Fruit fly (Drosophila melanogaster) whole organism, wandering third instar larva: ENCODE results near the gene CG14221.
A peak's percentile ranks its signal among the peaks of the same experiment; 100 is the strongest.

Experiments used
- Abd-B ChIP-seq: fragments of >200 bp; optimal IDR thresholded peaks from 2 replicates; lab custom pipeline; 2017; ENCODE audit warnings: missing biosample characterization, missing genetic modification characterization
- CG32264 ChIP-seq: fragments of 200-800 bp; sonication (Bioruptor generic); optimal IDR thresholded peaks from 2 replicates; lab custom pipeline; 2016; ENCODE audit warnings: missing biosample characterization, missing genetic modification characterization
- CG9705 ChIP-seq: fragments of 200-800 bp; sonication (Bioruptor generic); optimal IDR thresholded peaks from 2 replicates; lab custom pipeline; 2018; ENCODE audit warnings: missing biosample characterization, mild to moderate bottlenecking, missing genetic modification characterization
- CrebA ChIP-seq: fragments of 200-800 bp; sonication (Bioruptor generic); optimal IDR thresholded peaks from 2 replicates; lab custom pipeline; 2016; ENCODE audit warnings: missing biosample characterization, mild to moderate bottlenecking, missing genetic modification characterization, borderline replicate concordance
- Dfd ChIP-seq: fragments of >200 bp; optimal IDR thresholded peaks from 2 replicates; lab custom pipeline; 2017; ENCODE audit warnings: missing biosample characterization, missing genetic modification characterization
- Dif ChIP-seq: fragments of 200-275, 200-300 bp; sonication (Bioruptor generic); optimal IDR thresholded peaks from 2 replicates; lab custom pipeline; 2018; ENCODE audit warnings: missing biosample characterization, missing genetic modification characterization; ENCODE audit not compliant: partially characterized antibody
- GATAd ChIP-seq: sonication (Bioruptor generic); optimal IDR thresholded peaks from 2 replicates; lab custom pipeline; 2016; ENCODE audit warnings: missing biosample characterization, missing genetic modification characterization
- Hnf4 ChIP-seq: fragments of 200-800 bp; sonication (Bioruptor generic); optimal IDR thresholded peaks from 2 replicates; lab custom pipeline; 2016; ENCODE audit warnings: missing biosample characterization, mild to moderate bottlenecking, missing genetic modification characterization
- Hr78 ChIP-seq: fragments of >200 bp; optimal IDR thresholded peaks from 2 replicates; lab custom pipeline; 2017; ENCODE audit warnings: missing biosample characterization, missing genetic modification characterization
- Hr83 ChIP-seq: fragments of 200-300 bp; sonication (Bioruptor generic); optimal IDR thresholded peaks from 2 replicates; lab custom pipeline; 2016; ENCODE audit warnings: missing biosample characterization, mild to moderate bottlenecking, missing genetic modification characterization, moderate library complexity; ENCODE audit not compliant: poor library complexity, severe bottlenecking
- Jra ChIP-seq: sonication (Bioruptor generic); optimal IDR thresholded peaks from 2 replicates; lab custom pipeline; 2016; ENCODE audit warnings: missing biosample characterization, missing genetic modification characterization
- Mio ChIP-seq: sonication (Bioruptor generic); optimal IDR thresholded peaks from 2 replicates; lab custom pipeline; 2016; ENCODE audit warnings: missing biosample characterization, missing genetic modification characterization
- Myc ChIP-seq: fragments of >200 bp; optimal IDR thresholded peaks from 2 replicates; lab custom pipeline; 2017
- N ChIP-seq: fragments of >200 bp; optimal IDR thresholded peaks from 2 replicates; lab custom pipeline; 2018; ENCODE audit warnings: missing biosample characterization, missing external identifiers, missing genetic modification characterization
- OdsH ChIP-seq: fragments of 200-800 bp; sonication (Bioruptor generic); optimal IDR thresholded peaks from 2 replicates; lab custom pipeline; 2016; ENCODE audit warnings: missing biosample characterization, mild to moderate bottlenecking, missing genetic modification characterization
- Rel ChIP-seq, 2 experiments: fragments of 200-800 bp; sonication (Bioruptor generic) in 1 of 2; optimal IDR thresholded peaks; 2 replicates in 1 of 2; 3 replicates in 1 of 2; lab custom pipeline; 2016 to 2019; ENCODE audit warnings: mild to moderate bottlenecking in 2 of 2, missing biosample characterization in 2 of 2, missing genetic modification characterization in 2 of 2, moderate library complexity in 1 of 2
- Sp1 ChIP-seq: fragments of 200-800 bp; sonication (Bioruptor generic); optimal IDR thresholded peaks from 3 replicates; lab custom pipeline; 2019; ENCODE audit warnings: missing biosample characterization, mild to moderate bottlenecking, missing genetic modification characterization, moderate library complexity
- Vsx2 ChIP-seq: fragments of 200-300, 225-300 bp; sonication (Bioruptor generic); optimal IDR thresholded peaks from 2 replicates; lab custom pipeline; 2018; ENCODE audit warnings: missing biosample characterization, missing genetic modification characterization; ENCODE audit not compliant: partially characterized antibody
- br ChIP-seq: fragments of 200-800 bp; sonication (Bioruptor generic); optimal IDR thresholded peaks from 2 replicates; lab custom pipeline; 2016; ENCODE audit warnings: missing biosample characterization, missing genetic modification characterization
- brk ChIP-seq: fragments of 200-800 bp; sonication (Bioruptor generic); optimal IDR thresholded peaks from 2 replicates; lab custom pipeline; 2016; ENCODE audit warnings: missing biosample characterization, mild to moderate bottlenecking, missing genetic modification characterization
- dl ChIP-seq, 2 experiments: fragments of 175-275, 200-275 bp in 1 of 2; fragments of 200-275 bp in 1 of 2; sonication (Bioruptor generic); optimal IDR thresholded peaks; lab custom pipeline; 2018; ENCODE audit warnings: mild to moderate bottlenecking in 2 of 2, missing biosample characterization in 2 of 2, missing genetic modification characterization in 2 of 2, moderate library complexity in 2 of 2; ENCODE audit not compliant: partially characterized antibody in 2 of 2, insufficient read depth in 1 of 2
- dmrt93B ChIP-seq: fragments of 200-800 bp; sonication (Bioruptor generic); optimal IDR thresholded peaks from 2 replicates; lab custom pipeline; 2018; ENCODE audit warnings: missing biosample characterization, mild to moderate bottlenecking, missing genetic modification characterization
- dsf ChIP-seq: sonication (Bioruptor generic); optimal IDR thresholded peaks from 2 replicates; lab custom pipeline; 2016; ENCODE audit warnings: missing biosample characterization, missing genetic modification characterization, borderline replicate concordance
- ey ChIP-seq: fragments of 200-800 bp; sonication (Bioruptor generic); optimal IDR thresholded peaks from 2 replicates; lab custom pipeline; 2016; ENCODE audit warnings: missing biosample characterization, missing genetic modification characterization
- foxo ChIP-seq, 2 experiments: fragments of 200-800 bp; sonication (Bioruptor generic); optimal IDR thresholded peaks; 2 replicates in 1 of 2; 3 replicates in 1 of 2; lab custom pipeline; 2016 to 2017; ENCODE audit warnings: missing biosample characterization in 2 of 2, missing genetic modification characterization in 2 of 2
- h ChIP-seq: fragments of 200-800 bp; sonication (Bioruptor generic); optimal IDR thresholded peaks from 3 replicates; lab custom pipeline; 2016; ENCODE audit warnings: missing biosample characterization, mild to moderate bottlenecking, missing genetic modification characterization
- lola ChIP-seq: fragments of >200 bp; optimal IDR thresholded peaks from 2 replicates; lab custom pipeline; 2017; ENCODE audit warnings: missing biosample characterization, missing genetic modification characterization
- pan ChIP-seq: fragments of >200 bp; optimal IDR thresholded peaks from 2 replicates; lab custom pipeline; 2017
- psq ChIP-seq: fragments of 200-800 bp; sonication (Bioruptor generic); optimal IDR thresholded peaks from 3 replicates; lab custom pipeline; 2017; ENCODE audit warnings: missing biosample characterization, mild to moderate bottlenecking, missing genetic modification characterization, moderate library complexity
- rgr ChIP-seq: fragments of 200-800 bp; sonication (Bioruptor generic); optimal IDR thresholded peaks from 3 replicates; lab custom pipeline; 2016; ENCODE audit warnings: missing biosample characterization, mild to moderate bottlenecking, missing genetic modification characterization
- sage ChIP-seq: fragments of 200-800 bp; sonication (Bioruptor generic); optimal IDR thresholded peaks from 2 replicates; lab custom pipeline; 2016; ENCODE audit warnings: missing biosample characterization, mild to moderate bottlenecking, missing genetic modification characterization
- sv ChIP-seq: fragments of 200-800 bp; sonication (Bioruptor generic); optimal IDR thresholded peaks from 3 replicates; lab custom pipeline; 2016; ENCODE audit warnings: missing biosample characterization, missing genetic modification characterization
- tai ChIP-seq: sonication (Bioruptor generic); optimal IDR thresholded peaks from 2 replicates; lab custom pipeline; 2016; ENCODE audit warnings: missing biosample characterization, missing genetic modification characterization
- usp ChIP-seq: fragments of >200 bp; optimal IDR thresholded peaks from 2 replicates; lab custom pipeline; 2017; ENCODE audit warnings: missing biosample characterization, missing genetic modification characterization
- woc ChIP-seq: sonication (Bioruptor generic); optimal IDR thresholded peaks from 2 replicates; lab custom pipeline; 2016; ENCODE audit warnings: missing biosample characterization, mild to moderate bottlenecking, missing genetic modification characterization

The CG14221 gene

dm6 chrX:19611226-19611625 lies 9.8 kb downstream of the CG14221 start, which contains the start of the genes Shawn and Tyler:
Shawn (plus strand) TSS chrX:19611526.
Tyler (plus strand) TSS chrX:19611526.
- TF ChIP-seq Hr83 (GFP tag; lab: Kevin White, UChicago), result no peak
- TF ChIP-seq, all 38 proteins: peak for 0

DNA sequence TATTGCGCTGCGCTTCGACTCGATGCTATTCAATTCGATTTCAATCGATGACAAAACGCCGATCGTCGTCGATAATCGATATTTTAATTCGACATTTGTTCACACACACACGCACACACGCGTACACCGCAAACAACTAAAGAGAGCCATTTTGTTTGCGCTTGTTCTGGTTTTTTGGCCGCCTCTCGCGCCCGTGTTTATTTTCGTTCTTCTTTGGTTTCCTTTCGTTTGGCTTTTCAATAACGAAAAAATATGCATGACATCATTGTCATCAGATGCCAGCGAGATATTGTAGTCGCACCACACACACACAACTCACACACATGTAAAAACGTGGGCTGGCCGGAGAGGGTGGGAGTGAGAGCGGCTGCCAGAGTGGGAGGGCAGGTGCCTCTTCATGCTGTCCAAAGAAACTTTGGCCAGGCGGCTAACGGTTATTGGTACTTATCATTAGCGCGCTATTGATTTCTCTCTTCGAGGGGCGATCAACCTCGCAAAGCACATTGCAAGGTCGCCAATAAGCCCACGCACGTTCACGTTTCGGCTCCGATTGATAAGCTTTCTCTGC lies 12.9 kb downstream of the CG14221 start:
- TF ChIP-seq pan (lab: Kevin White, UChicago) (no peak), psq (GFP tag; lab: Kevin White, UChicago) (peak; percentile 79), br (no peak), h (GFP tag; lab: Kevin White, UChicago) (peak; percentile 16), foxo (GFP tag; optimal IDR thresholded peaks at IDR 0.05; lab: Kevin White, UChicago) (no peak), woc (GFP tag; lab: Kevin White, UChicago) (no peak), dsf (GFP tag; lab: Kevin White, UChicago) (no peak), Sp1 (GFP tag; lab: Kevin White, UChicago) (peak; percentile 2), OdsH (peak; percentile 22), sv (GFP tag; lab: Kevin White, UChicago) (no peak)

DNA sequence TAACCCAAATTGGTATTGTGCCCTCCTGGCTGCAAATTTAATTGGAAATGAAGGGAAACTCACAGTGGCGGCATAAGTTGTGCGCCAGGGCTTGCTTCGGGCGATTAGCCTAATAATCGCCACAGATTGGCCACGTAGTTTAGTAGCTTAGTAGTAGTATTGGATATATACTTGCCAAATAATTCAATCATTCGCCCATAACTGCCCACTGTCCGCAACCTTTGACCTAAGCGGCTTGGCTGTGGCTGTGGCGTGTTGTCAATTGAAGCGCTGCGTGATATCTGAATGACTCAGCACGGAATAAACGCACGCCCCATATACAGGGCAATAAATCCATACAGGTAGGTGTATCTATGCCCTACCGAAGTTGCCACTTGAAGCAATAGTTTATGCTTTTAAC lies 14.1 kb downstream of the CG14221 start:
- no peak for TF ChIP-seq Vsx2
- TF ChIP-seq foxo (GFP tag; optimal IDR thresholded peaks at IDR 0.05; lab: Kevin White, UChicago), result no peak
- TF ChIP-seq Hr78 (GFP tag; lab: Kevin White, UChicago), result no peak
- TF ChIP-seq Dif, result no peak
- no peak for TF ChIP-seq psq (GFP tag; lab: Kevin White, UChicago)
- TF ChIP-seq usp, result no peak
- no peak for TF ChIP-seq brk (GFP tag; lab: Kevin White, UChicago)
- TF ChIP-seq pan (lab: Kevin White, UChicago), result no peak
- TF ChIP-seq dsf (GFP tag; lab: Kevin White, UChicago), result no peak
- TF ChIP-seq tai (GFP tag; lab: Kevin White, UChicago), result no peak
- no peak for TF ChIP-seq woc (GFP tag; lab: Kevin White, UChicago)

dm6 chrX:19606558-19606957 lies 14.5 kb downstream of the CG14221 start:
- no peak for TF ChIP-seq Jra

dm6 chrX:19605915-19606314 lies 15.1 kb downstream of the CG14221 start:
- TF ChIP-seq Rel (GFP tag; optimal IDR thresholded peaks at IDR 0.05; lab: Kevin White, UChicago) (no peak), Rel (tag; optimal IDR thresholded peaks at IDR 0.05; lab: Kevin White, UChicago) (no peak), rgr (no peak), Jra (no peak), ey (no peak), br (no peak), psq (GFP tag; lab: Kevin White, UChicago) (no peak), Mio (GFP tag; lab: Kevin White, UChicago) (no peak), sv (GFP tag; lab: Kevin White, UChicago) (no peak), sage (no peak), lola (GFP tag; lab: Kevin White, UChicago) (no peak)

DNA sequence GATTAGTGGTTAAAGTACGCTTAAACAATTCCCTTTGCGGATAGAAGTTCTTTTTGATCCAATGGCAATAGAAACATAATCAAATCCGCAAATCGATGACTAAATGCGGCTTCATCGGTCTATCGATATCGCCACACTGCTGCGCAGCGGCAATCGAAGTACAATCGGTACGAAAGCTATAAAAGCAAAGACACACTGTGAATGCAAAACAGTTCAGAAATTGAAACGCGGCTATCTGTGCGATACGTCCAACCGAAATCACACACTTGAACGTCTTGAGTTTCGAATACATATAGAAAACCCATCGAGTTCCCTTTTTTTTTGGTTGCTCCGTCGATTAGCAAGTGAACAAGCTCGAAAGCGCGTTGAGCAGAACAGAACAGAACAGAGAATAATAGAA lies 16.0 kb downstream of the CG14221 start, which contains the start of gene CG14207:
CG14207 (plus strand) TSS at position 203 of the 400 bp plus-strand sequence.
- peak in 1 of 2 experiments; percentile 21 for TF ChIP-seq dl (GFP tag; optimal IDR thresholded peaks at IDR 0.05; lab: Kevin White, UChicago; ENCODE audit: insufficient read depth in 1 of 2, partially characterized antibody in 2 of 2)
- TF ChIP-seq Hnf4 (GFP tag; lab: Kevin White, UChicago), result peak; percentile 63
- no peak for TF ChIP-seq lola (GFP tag; lab: Kevin White, UChicago)
- peak; percentile 45 for TF ChIP-seq rgr
- TF ChIP-seq pan (lab: Kevin White, UChicago), result no peak
- TF ChIP-seq CG9705 (GFP tag; lab: Kevin White, UChicago), result no peak
- TF ChIP-seq Sp1 (GFP tag; lab: Kevin White, UChicago), result peak; percentile 37
- no peak for TF ChIP-seq woc (GFP tag; lab: Kevin White, UChicago)
- no peak for TF ChIP-seq usp
- peak; percentile 35 for TF ChIP-seq OdsH
- no peak for TF ChIP-seq sv (GFP tag; lab: Kevin White, UChicago)
- no peak for TF ChIP-seq Hr78 (GFP tag; lab: Kevin White, UChicago)
- peak in 1 of 2 experiments; percentile 25 for TF ChIP-seq foxo (GFP tag; optimal IDR thresholded peaks at IDR 0.05; lab: Kevin White, UChicago)
- TF ChIP-seq br, result peak; percentile 39
- TF ChIP-seq CG32264 (GFP tag; lab: Kevin White, UChicago), result no peak
- TF ChIP-seq Rel (GFP tag; optimal IDR thresholded peaks at IDR 0.05; lab: Kevin White, UChicago), result no peak
- TF ChIP-seq Rel (tag; optimal IDR thresholded peaks at IDR 0.05; lab: Kevin White, UChicago), result peak; percentile 60
- no peak for TF ChIP-seq Jra
- no peak for TF ChIP-seq Vsx2
- no peak for TF ChIP-seq GATAd (GFP tag; lab: Kevin White, UChicago)
- TF ChIP-seq CrebA (GFP tag; lab: Kevin White, UChicago), result no peak
- no peak for TF ChIP-seq ey
- no peak for TF ChIP-seq Abd-B (GFP tag; lab: Kevin White, UChicago)
- TF ChIP-seq Dfd, result no peak
- no peak for TF ChIP-seq Hr83 (GFP tag; lab: Kevin White, UChicago)
- TF ChIP-seq dmrt93B (GFP tag; lab: Kevin White, UChicago), result no peak
- no peak for TF ChIP-seq N
- no peak for TF ChIP-seq dsf (GFP tag; lab: Kevin White, UChicago)
- TF ChIP-seq sage, result no peak
- TF ChIP-seq brk (GFP tag; lab: Kevin White, UChicago), result no peak
- TF ChIP-seq Myc (lab: Kevin White, UChicago), result no peak
